Fruit fly (Drosophila melanogaster): Measurements from ENCODE around the gene Nt5b.

The Nt5b gene

DNA sequence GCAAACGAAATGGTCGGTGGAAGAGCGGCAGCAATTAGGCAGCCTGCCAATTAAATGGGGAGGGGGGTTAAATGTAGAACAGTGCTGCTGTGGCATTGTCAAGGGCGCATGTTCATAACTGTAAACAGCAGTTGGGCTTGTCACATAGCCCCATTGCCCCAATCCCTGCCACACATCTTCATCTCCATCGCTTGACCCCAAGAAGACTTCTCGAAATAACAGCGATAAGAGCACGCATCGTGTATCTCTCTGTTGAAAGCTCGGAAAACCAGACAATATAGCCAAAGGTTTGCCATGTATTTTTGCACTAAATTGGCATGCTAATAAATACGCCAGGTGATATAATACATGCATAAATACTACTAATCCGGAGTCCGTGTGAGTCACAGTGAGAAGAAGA is 7.4 kb downstream of the Nt5b start:
- TF ChIP-seq cnc (optimal IDR thresholded peaks at IDR 0.05) (no peak), pad (GFP tag; optimal IDR thresholded peaks at IDR 0.05) (no peak), bab1 (GFP tag; optimal IDR thresholded peaks at IDR 0.05) (no peak), CG12768 (GFP tag; optimal IDR thresholded peaks at IDR 0.05) (no peak), CG1620 (GFP tag; optimal IDR thresholded peaks at IDR 0.05) (no peak), kay (GFP tag; ENCODE audit: borderline replicate concordance) (no peak), cic (GFP tag; optimal IDR thresholded peaks at IDR 0.05) (no peak), Clk (GFP tag; optimal IDR thresholded peaks at IDR 0.05) (no peak), tj (GFP tag; optimal IDR thresholded peaks at IDR 0.05) (no peak), ovo (GFP tag; optimal IDR thresholded peaks at IDR 0.05) (no peak), Mnt (GFP tag; optimal IDR thresholded peaks at IDR 0.05) (no peak), CG5204 (GFP tag; optimal IDR thresholded peaks at IDR 0.05) (no peak), toe (GFP tag; optimal IDR thresholded peaks at IDR 0.05) (no peak), CG14711 (tag; optimal IDR thresholded peaks at IDR 0.05) (no peak), CG7045 (GFP tag; optimal IDR thresholded peaks at IDR 0.05) (no peak), CG7101 (tag; optimal IDR thresholded peaks at IDR 0.05) (no peak), CG33017 (tag; optimal IDR thresholded peaks at IDR 0.05) (no peak), Hr96 (GFP tag; optimal IDR thresholded peaks at IDR 0.05) (no peak), CG11617 (GFP tag; optimal IDR thresholded peaks at IDR 0.05) (no peak), Crg-1 (GFP tag; optimal IDR thresholded peaks at IDR 0.05) (no peak)

DNA sequence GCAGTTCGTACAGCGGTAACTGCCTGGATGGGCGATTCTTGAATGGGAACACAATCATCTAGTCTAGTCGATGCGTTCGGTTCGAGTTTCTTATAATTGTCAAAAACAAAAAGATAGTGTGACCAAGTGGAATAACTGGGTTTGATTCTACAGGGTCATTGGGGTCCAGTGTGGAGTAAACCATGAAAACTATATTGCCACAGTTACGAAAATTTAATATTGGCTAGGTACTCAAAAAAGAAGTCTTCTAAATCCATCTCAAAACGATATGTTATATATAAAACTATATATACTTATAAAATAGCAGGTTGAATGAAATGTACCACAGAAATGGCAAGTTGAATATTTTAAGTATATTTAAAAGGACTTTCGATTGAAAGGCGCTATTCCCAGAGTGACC is 10.0 kb downstream of the Nt5b start, which contains the start of gene CG34328:
Gene CG34328, minus strand, starts transcription at position 101 of the 400 bp plus-strand sequence.
- TF ChIP-seq Mnt (GFP tag; optimal IDR thresholded peaks at IDR 0.05) (no peak), Crg-1 (GFP tag; optimal IDR thresholded peaks at IDR 0.05) (no peak), CG12768 (GFP tag; optimal IDR thresholded peaks at IDR 0.05) (no peak), Clk (GFP tag; optimal IDR thresholded peaks at IDR 0.05) (no peak), CG11617 (GFP tag; optimal IDR thresholded peaks at IDR 0.05) (no peak), CG7101 (tag; optimal IDR thresholded peaks at IDR 0.05) (no peak), CG33017 (tag; optimal IDR thresholded peaks at IDR 0.05) (no peak), cic (GFP tag; optimal IDR thresholded peaks at IDR 0.05) (no peak), pad (GFP tag; optimal IDR thresholded peaks at IDR 0.05) (no peak), toe (GFP tag; optimal IDR thresholded peaks at IDR 0.05) (no peak), bab1 (GFP tag; optimal IDR thresholded peaks at IDR 0.05) (no peak), cnc (optimal IDR thresholded peaks at IDR 0.05) (no peak), CG7045 (GFP tag; optimal IDR thresholded peaks at IDR 0.05) (no peak), ovo (GFP tag; optimal IDR thresholded peaks at IDR 0.05) (no peak), CG5204 (GFP tag; optimal IDR thresholded peaks at IDR 0.05) (no peak), CG1620 (GFP tag; optimal IDR thresholded peaks at IDR 0.05) (no peak), tj (GFP tag; optimal IDR thresholded peaks at IDR 0.05) (no peak), Hr96 (GFP tag; optimal IDR thresholded peaks at IDR 0.05) (no peak), CG14711 (tag; optimal IDR thresholded peaks at IDR 0.05) (no peak), kay (GFP tag; ENCODE audit: borderline replicate concordance) (no peak)

DNA sequence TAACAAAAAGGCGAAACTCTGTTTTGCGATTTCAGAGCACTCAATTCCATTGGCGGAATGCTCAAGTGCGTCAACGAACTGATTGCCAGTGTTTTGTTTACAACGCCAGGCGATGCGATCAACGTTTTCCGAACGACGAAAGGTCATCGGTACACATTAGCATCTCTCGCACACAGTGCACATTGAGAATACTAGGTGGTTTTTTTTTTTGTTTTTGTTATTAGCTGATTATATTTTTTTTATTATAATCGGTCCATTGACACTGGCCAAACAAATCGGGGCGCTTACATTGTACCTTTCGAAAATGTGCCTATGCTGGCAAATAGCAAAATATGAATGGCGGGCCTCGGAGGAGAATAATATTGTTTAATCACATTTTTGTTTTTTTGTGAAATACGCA is 14.8 kb downstream of the Nt5b start:
- TF ChIP-seq kay (GFP tag; ENCODE audit: borderline replicate concordance) (no peak), CG33017 (tag; optimal IDR thresholded peaks at IDR 0.05) (no peak), Clk (GFP tag; optimal IDR thresholded peaks at IDR 0.05) (no peak), Mnt (GFP tag; optimal IDR thresholded peaks at IDR 0.05) (peak; percentile 44), CG5204 (GFP tag; optimal IDR thresholded peaks at IDR 0.05) (no peak), Crg-1 (GFP tag; optimal IDR thresholded peaks at IDR 0.05) (no peak), toe (GFP tag; optimal IDR thresholded peaks at IDR 0.05) (no peak), cic (GFP tag; optimal IDR thresholded peaks at IDR 0.05) (peak; percentile 73), cnc (optimal IDR thresholded peaks at IDR 0.05) (no peak), bab1 (GFP tag; optimal IDR thresholded peaks at IDR 0.05) (no peak), pad (GFP tag; optimal IDR thresholded peaks at IDR 0.05) (no peak), CG7101 (tag; optimal IDR thresholded peaks at IDR 0.05) (no peak), Hr96 (GFP tag; optimal IDR thresholded peaks at IDR 0.05) (no peak), tj (GFP tag; optimal IDR thresholded peaks at IDR 0.05) (peak; percentile 61), CG1620 (GFP tag; optimal IDR thresholded peaks at IDR 0.05) (no peak)

DNA sequence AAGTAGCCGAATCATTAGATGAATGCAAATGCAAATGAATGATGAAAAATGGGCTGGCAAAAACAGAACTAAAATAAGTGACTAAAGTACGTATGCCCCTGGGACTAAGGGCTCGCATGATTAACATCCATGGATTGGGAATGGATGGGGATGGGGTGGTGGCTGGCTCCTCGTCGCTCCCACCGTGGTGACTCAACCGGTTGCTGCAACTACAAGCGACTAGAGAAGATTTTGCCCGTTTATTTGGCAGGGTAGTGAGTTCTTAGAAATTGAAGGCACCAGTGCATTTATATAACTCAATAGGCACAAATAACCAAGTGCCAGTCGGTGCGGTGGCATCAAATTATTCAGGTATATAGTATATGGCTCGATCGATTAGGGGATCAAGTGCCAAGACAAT is 23.2 kb downstream of the Nt5b start, which contains the start of gene Tsf1:
Gene Tsf1, plus strand, starts transcription at position 301 of the 400 bp plus-strand sequence.
- TF ChIP-seq CG33017 (tag; optimal IDR thresholded peaks at IDR 0.05) (no peak), Crg-1 (GFP tag; optimal IDR thresholded peaks at IDR 0.05) (no peak), cnc (optimal IDR thresholded peaks at IDR 0.05) (no peak), bab1 (GFP tag; optimal IDR thresholded peaks at IDR 0.05) (no peak), Hr96 (GFP tag; optimal IDR thresholded peaks at IDR 0.05) (no peak), cic (GFP tag; optimal IDR thresholded peaks at IDR 0.05) (no peak), CG1620 (GFP tag; optimal IDR thresholded peaks at IDR 0.05) (no peak)

DNA sequence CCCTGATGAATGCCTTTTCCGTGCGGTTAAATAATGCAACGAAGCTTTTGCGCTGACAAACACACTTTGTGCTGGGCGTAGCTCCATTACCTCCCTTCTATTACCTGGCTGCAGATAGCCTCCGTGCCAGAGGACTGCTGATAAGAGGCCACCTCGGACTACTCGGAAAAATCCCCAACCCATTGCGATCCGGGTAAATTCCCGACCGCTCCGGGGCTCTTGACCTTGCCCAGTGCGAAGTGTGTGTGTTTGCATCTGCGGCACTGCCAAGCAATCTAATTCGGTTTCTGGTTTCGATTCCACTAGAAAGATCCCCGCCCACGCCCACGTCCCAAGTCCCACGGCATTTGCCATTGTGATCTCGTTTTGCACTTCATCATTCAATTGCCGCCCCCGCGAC is 24.1 kb downstream of the Nt5b start:
- peak; percentile 9 for TF ChIP-seq cic (GFP tag; optimal IDR thresholded peaks at IDR 0.05)
- TF ChIP-seq ovo (GFP tag; optimal IDR thresholded peaks at IDR 0.05): no peak

DNA sequence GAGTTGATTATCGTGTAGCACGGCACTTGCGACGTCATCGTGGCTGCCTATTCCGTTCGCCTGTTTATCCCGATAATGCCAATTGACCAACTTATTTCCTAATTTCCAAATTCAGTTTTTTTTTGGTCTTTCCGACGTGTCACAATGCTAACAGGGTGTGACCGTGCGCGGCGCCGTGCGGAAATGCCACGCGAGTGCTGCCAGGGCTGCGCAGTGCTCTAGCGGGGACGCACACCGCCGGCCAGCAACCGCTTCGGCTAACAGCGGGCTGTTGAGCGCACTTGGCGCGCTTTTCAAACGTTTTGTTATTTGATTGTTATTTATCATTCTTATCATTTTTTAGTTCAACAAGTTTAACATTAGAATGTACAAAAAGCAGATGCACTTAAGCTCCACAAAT is 24.9 kb downstream of the Nt5b start, which contains the start of gene betaCOP:
Gene betaCOP, minus strand, starts transcription at position 187 of the 400 bp plus-strand sequence.
- TF ChIP-seq bab1 (GFP tag; optimal IDR thresholded peaks at IDR 0.05) (peak; percentile 54), CG14711 (tag; optimal IDR thresholded peaks at IDR 0.05) (no peak), Mnt (GFP tag; optimal IDR thresholded peaks at IDR 0.05) (peak; percentile 28), CG11617 (GFP tag; optimal IDR thresholded peaks at IDR 0.05) (no peak), CG12768 (GFP tag; optimal IDR thresholded peaks at IDR 0.05) (no peak)

DNA sequence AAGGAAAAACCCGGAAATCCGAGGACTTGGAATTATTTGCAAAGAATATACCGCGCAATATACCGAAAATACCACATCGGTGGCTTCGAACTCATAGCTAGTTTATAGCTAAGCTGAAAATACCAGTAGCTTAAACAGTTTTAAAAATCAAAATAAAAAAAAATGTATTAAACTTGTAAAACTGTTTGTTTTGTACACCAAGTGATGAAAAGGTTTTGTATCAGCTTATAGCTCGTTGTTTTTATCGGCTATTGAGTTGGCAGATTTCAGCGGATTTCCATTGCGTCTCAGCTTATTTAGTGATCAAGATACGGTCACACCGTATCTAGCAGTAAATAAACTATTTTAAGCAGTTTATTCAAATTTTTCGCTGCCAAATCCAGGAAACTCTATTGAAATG is 30.2 kb downstream of the Nt5b start, which contains the start of the genes por and CG6179:
Gene por, minus strand, starts transcription at position 64 of the 400 bp plus-strand sequence.
Gene CG6179, plus strand, starts transcription at position 292 of the 400 bp plus-strand sequence.
- TF ChIP-seq cnc (optimal IDR thresholded peaks at IDR 0.05) (no peak), Crg-1 (GFP tag; optimal IDR thresholded peaks at IDR 0.05) (no peak), CG14711 (tag; optimal IDR thresholded peaks at IDR 0.05) (no peak), CG7045 (GFP tag; optimal IDR thresholded peaks at IDR 0.05) (no peak), CG12768 (GFP tag; optimal IDR thresholded peaks at IDR 0.05) (no peak), kay (GFP tag; ENCODE audit: borderline replicate concordance) (no peak), bab1 (GFP tag; optimal IDR thresholded peaks at IDR 0.05) (no peak)
